Fruit fly (Drosophila melanogaster) whole organism: Measurements from ENCODE around the gene CG6770.

Source experiments
- CG8478 ChIP-seq: fragments of >200 bp; optimal IDR thresholded peaks from 2 replicates; lab custom pipeline; 2018; ENCODE audit warnings: inconsistent platforms
- Dll ChIP-seq: fragments of >200 bp; optimal IDR thresholded peaks from 2 replicates; lab custom pipeline; 2017
- EcR ChIP-seq, 2 experiments: fragments of >200 bp; optimal IDR thresholded peaks; 2 replicates each; lab custom pipeline; 2017; ENCODE audit warnings: missing biosample characterization in 2 of 2, missing genetic modification characterization in 2 of 2, missing genetic modification reagents in 2 of 2
- pan ChIP-seq: fragments of >200 bp; optimal IDR thresholded peaks from 2 replicates; lab custom pipeline; 2017
- psq ChIP-seq: fragments of >200 bp; optimal IDR thresholded peaks from 2 replicates; lab custom pipeline; 2017
- usp ChIP-seq: fragments of >200 bp; optimal IDR thresholded peaks from 2 replicates; lab custom pipeline; 2017; ENCODE audit warnings: missing biosample characterization, missing genetic modification characterization, mixed read lengths

The CG6770 gene

DNA sequence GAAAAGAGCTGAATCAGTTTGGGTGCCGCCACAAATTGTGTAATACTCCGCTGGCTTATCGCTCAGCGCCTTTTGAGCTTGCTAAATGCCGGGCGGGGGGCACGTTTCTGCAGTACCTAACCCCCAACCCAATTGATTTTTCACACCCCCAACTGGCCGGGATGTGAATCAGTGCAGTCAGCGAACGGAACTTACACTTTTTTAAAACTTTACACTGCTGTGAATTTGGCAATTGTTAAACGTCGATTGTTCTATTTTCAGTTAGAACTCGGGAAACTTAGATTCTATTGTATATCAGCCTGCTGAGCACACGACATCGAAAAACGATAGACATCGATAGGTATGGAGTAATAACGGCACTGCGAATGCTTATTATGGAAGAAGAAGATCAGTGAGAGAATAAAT, 7.7 kb downstream of the CG6770 start, which contains the start of gene Tom70:
Tom70 (minus strand) TSS at position 335 of the 405 bp plus-strand sequence.
- TF ChIP-seq psq (lab: Kevin White, UChicago) (no peak), usp (GFP tag; lab: Kevin White, UChicago) (no peak), EcR (GFP tag; optimal IDR thresholded peaks at IDR 0.05; lab: Kevin White, UChicago) (no peak), CG8478 (lab: Kevin White, UChicago) (no peak), Dll (no peak), pan (no peak)

DNA sequence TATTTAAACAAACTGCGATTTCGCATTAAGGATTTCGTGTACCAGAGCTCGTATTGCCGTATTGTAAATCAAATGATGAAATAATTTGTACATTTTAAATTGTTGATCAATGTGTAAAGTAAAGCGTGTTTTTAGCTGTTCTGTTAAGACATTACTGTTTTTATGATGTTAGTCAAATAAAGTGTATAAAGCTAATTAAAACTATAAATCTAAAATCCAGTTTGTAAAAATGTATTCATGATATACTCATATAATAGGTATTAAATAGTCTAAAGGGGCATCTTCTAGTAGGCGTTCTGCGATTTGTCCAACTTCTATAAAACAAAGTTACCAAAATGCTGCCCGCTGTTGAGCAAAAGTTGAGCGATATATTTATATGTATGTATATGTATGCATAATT, 12.0 kb downstream of the CG6770 start, which contains the start of gene CG18788:
CG18788 (plus strand) TSS at position 301 of the 400 bp plus-strand sequence.
- TF ChIP-seq psq (lab: Kevin White, UChicago) (no peak), EcR (GFP tag; optimal IDR thresholded peaks at IDR 0.05; lab: Kevin White, UChicago) (no peak), usp (GFP tag; lab: Kevin White, UChicago) (no peak), CG8478 (lab: Kevin White, UChicago) (no peak), Dll (no peak), pan (no peak)

DNA sequence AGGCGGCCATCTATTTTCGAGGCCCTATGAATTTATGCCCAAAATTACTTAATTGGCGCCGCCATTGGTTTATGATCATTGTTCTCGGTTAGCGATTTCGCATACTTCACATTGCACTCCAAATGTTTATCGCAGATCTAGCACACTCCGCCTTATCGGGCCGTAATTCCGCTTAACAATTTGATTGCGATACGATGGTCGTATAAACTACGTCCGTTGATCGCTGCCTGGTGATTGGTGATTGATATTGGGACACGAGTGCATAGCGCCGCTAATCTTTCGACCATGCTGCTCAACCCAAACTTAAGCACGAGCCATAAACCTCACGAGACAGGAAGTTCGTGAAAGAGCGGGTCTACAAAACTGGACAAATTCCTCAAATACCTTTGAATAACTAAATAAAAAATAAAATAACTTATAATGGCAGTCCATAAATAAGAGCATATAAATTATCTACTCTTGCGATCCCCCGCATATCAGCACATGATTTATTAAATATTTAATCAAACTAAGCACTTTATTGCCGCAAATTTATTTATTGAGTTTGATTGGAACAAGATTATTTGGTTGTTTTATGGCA, 15.3 kb downstream of the CG6770 start:
- TF ChIP-seq psq (lab: Kevin White, UChicago) = no peak
- no peak for TF ChIP-seq Dll
- TF ChIP-seq pan = no peak
- no peak for TF ChIP-seq usp (GFP tag; lab: Kevin White, UChicago)
- TF ChIP-seq EcR (GFP tag; optimal IDR thresholded peaks at IDR 0.05; lab: Kevin White, UChicago) = no peak
- no peak for TF ChIP-seq CG8478 (lab: Kevin White, UChicago)

DNA sequence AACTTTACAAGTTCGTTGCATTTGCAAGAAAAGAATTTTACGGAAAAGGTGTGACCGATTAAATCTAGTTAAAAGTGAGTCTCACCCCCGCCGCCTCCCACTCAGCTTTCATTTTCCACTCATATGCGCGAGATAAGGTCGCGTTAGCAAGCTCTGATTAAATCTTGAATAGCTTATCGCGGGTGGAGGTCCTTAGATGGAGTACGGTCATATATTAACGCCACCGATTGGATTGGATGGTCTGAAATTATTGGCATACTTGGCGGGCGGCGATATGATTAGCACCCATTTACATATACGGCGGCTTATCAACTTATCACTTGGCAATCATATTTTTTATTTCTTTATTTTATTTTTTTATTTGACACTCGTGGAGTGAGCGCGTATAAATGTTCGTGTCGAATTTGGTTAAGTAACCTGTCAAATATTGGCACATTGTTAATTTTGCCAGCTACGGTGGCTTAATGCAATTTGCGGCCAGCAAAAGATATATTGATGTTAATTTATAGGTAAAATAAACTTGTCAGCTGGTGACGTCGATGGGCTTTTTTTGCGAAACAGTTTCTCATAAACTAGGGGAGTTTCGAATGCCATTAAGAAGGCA, 16.2 kb downstream of the CG6770 start:
- TF ChIP-seq EcR (GFP tag; optimal IDR thresholded peaks at IDR 0.05; lab: Kevin White, UChicago) = no peak
- no peak for TF ChIP-seq Dll
- no peak for TF ChIP-seq usp (GFP tag; lab: Kevin White, UChicago)
- no peak for TF ChIP-seq psq (lab: Kevin White, UChicago)
- TF ChIP-seq CG8478 (lab: Kevin White, UChicago) = no peak
- no peak for TF ChIP-seq pan

- TF ChIP-seq usp (GFP tag; lab: Kevin White, UChicago) (no peak), EcR (GFP tag; optimal IDR thresholded peaks at IDR 0.05; lab: Kevin White, UChicago) (no peak), Dll (no peak), pan (no peak)
Measured at dm6 chr2L:12028808-12029207, 17.1 kb downstream of the CG6770 start.

DNA sequence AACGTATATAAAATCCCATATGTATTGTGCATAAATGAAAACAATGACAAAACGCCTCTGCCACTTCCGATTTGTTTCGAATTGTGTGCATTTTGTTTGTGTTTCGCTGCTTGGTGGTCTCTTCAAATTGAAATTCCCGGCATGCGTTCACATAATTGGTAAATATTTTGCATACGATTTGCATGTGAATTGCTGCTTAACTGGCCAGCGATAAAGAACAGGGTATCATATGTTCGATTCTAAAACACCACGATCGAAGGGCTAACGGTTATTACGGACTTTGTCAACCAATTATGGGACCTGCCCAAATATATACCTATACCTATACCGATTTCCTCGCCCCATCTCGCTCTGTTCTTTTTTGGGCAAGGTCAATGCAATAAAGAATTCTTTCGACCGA, 17.8 kb downstream of the CG6770 start:
- no peak for TF ChIP-seq EcR (GFP tag; optimal IDR thresholded peaks at IDR 0.05; lab: Kevin White, UChicago)
- no peak for TF ChIP-seq CG8478 (lab: Kevin White, UChicago)
- no peak for TF ChIP-seq usp (GFP tag; lab: Kevin White, UChicago)
- no peak for TF ChIP-seq psq (lab: Kevin White, UChicago)
- TF ChIP-seq Dll = no peak
- no peak for TF ChIP-seq pan

dm6 chr2L:12027435-12027834, 18.5 kb downstream of the CG6770 start, which contains the start of gene dmGlut:
Gene dmGlut, plus strand, starts transcription at chr2L:12027438.
- TF ChIP-seq psq (lab: Kevin White, UChicago) (no peak), usp (GFP tag; lab: Kevin White, UChicago) (no peak), CG8478 (lab: Kevin White, UChicago) (no peak), pan (no peak), Dll (no peak), EcR (GFP tag; optimal IDR thresholded peaks at IDR 0.05; lab: Kevin White, UChicago) (no peak)

- no peak for TF ChIP-seq usp (GFP tag; lab: Kevin White, UChicago)
- no peak for TF ChIP-seq pan
- TF ChIP-seq psq (lab: Kevin White, UChicago) = no peak
- TF ChIP-seq EcR (GFP tag; optimal IDR thresholded peaks at IDR 0.05; lab: Kevin White, UChicago) = no peak
- no peak for TF ChIP-seq CG8478 (lab: Kevin White, UChicago)
- no peak for TF ChIP-seq Dll
Measured at dm6 chr2L:12026458-12027431, 19.2 kb downstream of the CG6770 start.

dm6 chr2L:12025505-12025904, 20.4 kb downstream of the CG6770 start:
- no peak for TF ChIP-seq pan
- no peak for TF ChIP-seq CG8478 (lab: Kevin White, UChicago)
- TF ChIP-seq Dll = no peak
- TF ChIP-seq EcR (GFP tag; optimal IDR thresholded peaks at IDR 0.05; lab: Kevin White, UChicago) = no peak
- TF ChIP-seq usp (GFP tag; lab: Kevin White, UChicago) = no peak
- TF ChIP-seq psq (lab: Kevin White, UChicago) = no peak

DNA sequence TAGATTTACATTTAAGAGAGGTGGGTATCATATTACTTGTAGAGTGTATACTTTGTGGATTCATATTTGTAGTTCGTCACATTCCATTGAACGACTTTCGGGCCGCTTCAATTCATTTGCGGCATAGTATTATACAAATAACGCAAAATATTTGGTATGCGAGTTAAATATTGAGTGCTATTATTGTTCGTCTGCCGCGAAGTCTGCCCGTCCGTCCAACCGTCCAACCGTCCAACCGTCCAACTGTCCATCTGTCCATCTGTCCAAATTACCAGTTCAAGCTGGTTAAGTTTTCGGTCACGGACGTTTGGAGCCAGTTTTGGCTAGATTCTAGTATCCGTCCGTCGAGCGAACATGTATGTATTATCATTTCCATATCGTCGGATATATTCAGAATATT, 21.8 kb downstream of the CG6770 start:
- TF ChIP-seq EcR (GFP tag; optimal IDR thresholded peaks at IDR 0.05; lab: Kevin White, UChicago) = no peak
- no peak for TF ChIP-seq usp (GFP tag; lab: Kevin White, UChicago)
- TF ChIP-seq psq (lab: Kevin White, UChicago) = no peak
- TF ChIP-seq CG8478 (lab: Kevin White, UChicago) = no peak
- no peak for TF ChIP-seq pan
- no peak for TF ChIP-seq Dll

- no peak for TF ChIP-seq EcR (GFP tag; optimal IDR thresholded peaks at IDR 0.05; lab: Kevin White, UChicago)
- no peak for TF ChIP-seq CG8478 (lab: Kevin White, UChicago)
- TF ChIP-seq Dll = no peak
- no peak for TF ChIP-seq usp (GFP tag; lab: Kevin White, UChicago)
- no peak for TF ChIP-seq pan
- no peak for TF ChIP-seq psq (lab: Kevin White, UChicago)
Measured at dm6 chr2L:12021193-12021592, 24.7 kb downstream of the CG6770 start.
